Worm (Caenorhabditis elegans): ENCODE measurements around the gene sra-1.

ce11 chrII:9516836-9517235 lies 4.6 kb downstream of the sra-1 start, which contains the start of gene gcy-1:
- TF ChIP-seq ztf-4 (tag; optimal IDR thresholded peaks at IDR 0.05) (no peak), snpc-4 (tag; optimal IDR thresholded peaks at IDR 0.05) (no peak), elt-3 (tag; optimal IDR thresholded peaks at IDR 0.05) (no peak)
